Fruit fly (Drosophila melanogaster) whole organism, pupa: ENCODE data around the gene CG7164.

Experiments
- CG13204 ChIP-seq: fragments of 200-800 bp; sonication (Bioruptor generic); optimal IDR thresholded peaks from 2 replicates; lab custom pipeline; 2018; ENCODE audit warnings: missing biosample characterization, mild to moderate bottlenecking, missing genetic modification characterization, moderate library complexity
- CG14655 ChIP-seq: fragments of 200-800 bp; sonication (Bioruptor generic); optimal IDR thresholded peaks from 3 replicates; lab custom pipeline; 2017; ENCODE audit warnings: mild to moderate bottlenecking, missing biosample characterization, missing genetic modification reagents, missing genetic modification characterization
- CG17806 ChIP-seq: fragments of 200-800 bp; sonication (Bioruptor generic); optimal IDR thresholded peaks from 2 replicates; lab custom pipeline; 2018; ENCODE audit warnings: missing biosample characterization, mild to moderate bottlenecking, missing genetic modification characterization, moderate library complexity
- CG8301 ChIP-seq: fragments of 200-800 bp; sonication (Bioruptor generic); optimal IDR thresholded peaks from 2 replicates; lab custom pipeline; 2018; ENCODE audit warnings: missing biosample characterization, mild to moderate bottlenecking, missing genetic modification characterization
- Pif1A ChIP-seq: fragments of 200-800 bp; sonication (Bioruptor generic); optimal IDR thresholded peaks from 3 replicates; lab custom pipeline; 2016; ENCODE audit warnings: missing biosample characterization, missing genetic modification characterization
- Snoo ChIP-seq: fragments of 200-800 bp; sonication (Bioruptor generic); optimal IDR thresholded peaks from 3 replicates; lab custom pipeline; 2017; ENCODE audit warnings: missing biosample characterization, mild to moderate bottlenecking, missing genetic modification characterization, inconsistent platforms
- gl ChIP-seq: fragments of 200-800 bp; sonication (Bioruptor generic); optimal IDR thresholded peaks from 2 replicates; lab custom pipeline; 2018; ENCODE audit warnings: missing biosample characterization, mild to moderate bottlenecking, missing genetic modification characterization
- rn ChIP-seq: fragments of 200-800 bp; sonication (Bioruptor generic); IDR thresholded peaks from 2 replicates; pipeline ENCODE4 v1.3.6; 2022; ENCODE audit warnings: missing biosample characterization, missing genetic modification characterization

dm6 chr2L:7782788-7783401, 1.6 kb downstream of the CG7164 start, which contains the start of gene Brd7-9:
- peak; percentile 51 for TF ChIP-seq gl (tag; lab: Kevin White, UChicago)
- TF ChIP-seq CG13204 (GFP tag; lab: Kevin White, UChicago) = no peak
- TF ChIP-seq CG14655 (GFP tag; lab: Kevin White, UChicago) = peak; percentile 80
- TF ChIP-seq CG17806 (tag; lab: Kevin White, UChicago) = no peak
- TF ChIP-seq CG8301 = peak; percentile 80
- TF ChIP-seq Pif1A (GFP tag; lab: Kevin White, UChicago) = peak; percentile 80
- 0 out of 2 replicates have a peak, but pooled peaks have one; percentile 7 for TF ChIP-seq rn (GFP tag; lab: Robert Waterston, UW)
- TF ChIP-seq Snoo (tag; lab: Kevin White, UChicago) = no peak
